Worm (Caenorhabditis elegans): ENCODE results near the gene srz-104.

Gene srz-104

DNA sequence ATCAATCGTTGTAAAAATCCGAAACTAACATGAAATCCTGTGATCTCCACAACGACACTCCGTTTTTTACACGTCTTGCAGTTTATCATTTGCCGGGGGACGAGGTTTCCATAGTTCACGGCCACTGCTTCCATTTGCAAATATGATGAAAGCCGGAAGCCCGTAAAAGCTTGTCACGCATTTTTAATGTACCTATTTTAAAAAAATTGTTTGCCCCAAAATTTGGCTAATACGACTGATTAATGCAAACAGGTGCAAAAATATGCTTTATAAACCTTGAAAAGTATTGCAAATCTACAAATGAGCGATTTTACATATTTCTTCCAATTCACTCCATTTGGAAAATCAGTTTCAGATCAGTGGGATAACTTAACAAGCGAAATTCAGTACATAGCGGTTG, 2.6 kb upstream of the srz-104 start, which contains the start of gene srz-61:
Gene srz-61 (plus strand): TSS at position 301 of the 400 bp plus-strand sequence.
- TF ChIP-seq Y75B8A.6 (GFP tag; IDR thresholded peaks at IDR 0.05) = no peak

DNA sequence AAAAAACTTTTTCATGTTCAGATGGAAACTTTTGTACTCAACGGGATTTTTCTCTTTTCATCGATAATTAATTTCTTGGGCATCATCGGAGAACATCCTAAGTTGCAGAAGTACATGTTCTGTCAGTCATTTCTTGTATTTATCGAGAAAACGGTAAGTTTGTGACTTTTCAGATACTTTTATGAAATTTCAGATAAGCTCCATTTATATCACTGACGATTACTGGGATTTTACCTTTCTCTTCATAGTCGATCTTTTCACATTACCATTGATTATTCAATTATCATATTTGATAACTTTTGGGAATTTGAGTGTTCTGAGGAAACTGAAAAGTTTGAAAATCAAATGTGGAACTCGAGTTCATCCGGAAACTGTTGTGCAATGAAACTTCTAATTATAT, 1.1 kb downstream of the srz-104 start, which contains the start of gene srz-105:
Gene srz-105 (plus strand): TSS at position 301 of the 400 bp plus-strand sequence.
- TF ChIP-seq mxl-2 (GFP tag; conservative IDR thresholded peaks at IDR 0.05) = no peak
- no peak for TF ChIP-seq nhr-41 (GFP tag; IDR thresholded peaks at IDR 0.05)
- TF ChIP-seq snpc-4 (tag; optimal IDR thresholded peaks at IDR 0.05) = no peak
- no peak for TF ChIP-seq mxl-3 (GFP tag; optimal IDR thresholded peaks at IDR 0.05)
- no peak for TF ChIP-seq Y105C5A.15 (GFP tag; IDR thresholded peaks at IDR 0.05)
- no peak for TF ChIP-seq pqm-1 (tag; optimal IDR thresholded peaks at IDR 0.05)
- no peak for TF ChIP-seq zag-1 (tag; optimal IDR thresholded peaks at IDR 0.05)
- no peak for TF ChIP-seq ceh-28 (tag; optimal IDR thresholded peaks at IDR 0.05)
- no peak for TF ChIP-seq nhr-237 (tag; optimal IDR thresholded peaks at IDR 0.05)
- TF ChIP-seq ceh-32 (tag; optimal IDR thresholded peaks at IDR 0.05; ENCODE audit: poor library complexity) = no peak
- TF ChIP-seq nhr-102 (tag; optimal IDR thresholded peaks at IDR 0.05) = no peak

DNA sequence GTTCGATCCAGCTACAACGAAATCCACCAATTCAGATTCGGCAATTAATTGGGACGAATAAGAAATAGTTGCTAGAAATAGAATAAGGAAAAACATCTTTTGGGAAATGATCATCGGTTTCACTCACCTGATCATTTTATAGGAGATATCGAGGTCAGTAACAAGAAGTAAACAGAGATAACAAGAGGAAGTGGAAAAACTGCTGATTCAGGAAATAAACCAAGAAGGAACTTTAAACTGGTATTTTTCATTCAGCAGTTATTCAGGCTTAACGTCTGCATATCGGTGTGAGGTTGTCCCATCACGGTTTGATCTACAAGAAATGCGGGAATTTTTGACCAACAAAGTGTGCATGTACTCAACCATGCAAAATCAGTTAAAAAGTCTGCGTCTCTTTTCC, 5.0 kb downstream of the srz-104 start, which contains the start of gene K03D3.2:
Gene K03D3.2 (minus strand): TSS at position 101 of the 400 bp plus-strand sequence.
- TF ChIP-seq egl-27 (tag; optimal IDR thresholded peaks at IDR 0.05) (no peak), ceh-20 (GFP tag; IDR thresholded peaks at IDR 0.05) (no peak), T26A8.4 (GFP tag; IDR thresholded peaks at IDR 0.05) (no peak), unc-130 (GFP tag; optimal IDR thresholded peaks at IDR 0.05) (no peak), F10B5.3 (tag; optimal IDR thresholded peaks at IDR 0.05) (no peak), daf-19 (GFP tag; conservative IDR thresholded peaks at IDR 0.05) (no peak), zfp-2 (tag; optimal IDR thresholded peaks at IDR 0.05) (no peak), aha-1 (tag) (no peak), nhr-76 (tag; optimal IDR thresholded peaks at IDR 0.05) (no peak), zip-11 (GFP tag; IDR thresholded peaks at IDR 0.05) (no peak), T20F7.1 (GFP tag; optimal IDR thresholded peaks at IDR 0.05) (no peak)

DNA sequence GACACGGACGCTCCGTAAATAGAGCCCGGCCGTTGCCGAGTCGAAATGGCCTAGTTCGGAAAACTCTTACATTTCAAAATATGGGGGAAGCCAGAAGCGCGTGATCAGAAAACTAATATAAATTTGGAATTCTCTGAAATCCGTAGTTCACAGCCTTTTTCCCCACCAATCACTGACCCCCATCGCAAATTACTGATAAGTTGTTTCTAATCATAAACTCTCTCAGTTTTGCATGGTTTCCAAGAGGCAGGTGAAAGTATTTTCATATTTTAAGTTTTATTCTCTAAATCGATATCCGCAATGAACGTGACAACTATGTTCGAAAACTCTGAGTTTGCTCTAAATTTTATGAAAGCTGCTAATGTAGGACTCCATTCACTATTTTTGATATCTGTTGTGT, 5.7 kb downstream of the srz-104 start, which contains the start of gene srz-74:
Gene srz-74 (plus strand): TSS at position 301 of the 400 bp plus-strand sequence.
- no peak for TF ChIP-seq lin-15B (tag; optimal IDR thresholded peaks at IDR 0.05)
- no peak for TF ChIP-seq nhr-42 (GFP tag; IDR thresholded peaks at IDR 0.05)
- no peak for TF ChIP-seq mep-1 (tag; optimal IDR thresholded peaks at IDR 0.05)
- TF ChIP-seq unc-62 (GFP tag; optimal IDR thresholded peaks at IDR 0.05 in 1 of 2) = peak in 1 of 2 experiments; percentile 16
- TF ChIP-seq unc-62 (tag; optimal IDR thresholded peaks at IDR 0.05) = no peak
- no peak for TF ChIP-seq hlh-11 (tag; optimal IDR thresholded peaks at IDR 0.05)
- TF ChIP-seq nhr-102 (tag; optimal IDR thresholded peaks at IDR 0.05) = no peak
- no peak for TF ChIP-seq vab-7 (GFP tag; IDR thresholded peaks at IDR 0.05)
- no peak for TF ChIP-seq lsy-2 (tag; optimal IDR thresholded peaks at IDR 0.05)
- TF ChIP-seq daf-16 (GFP tag; optimal IDR thresholded peaks at IDR 0.05) = no peak
- no peak for TF ChIP-seq daf-16 (tag; optimal IDR thresholded peaks at IDR 0.05)

DNA sequence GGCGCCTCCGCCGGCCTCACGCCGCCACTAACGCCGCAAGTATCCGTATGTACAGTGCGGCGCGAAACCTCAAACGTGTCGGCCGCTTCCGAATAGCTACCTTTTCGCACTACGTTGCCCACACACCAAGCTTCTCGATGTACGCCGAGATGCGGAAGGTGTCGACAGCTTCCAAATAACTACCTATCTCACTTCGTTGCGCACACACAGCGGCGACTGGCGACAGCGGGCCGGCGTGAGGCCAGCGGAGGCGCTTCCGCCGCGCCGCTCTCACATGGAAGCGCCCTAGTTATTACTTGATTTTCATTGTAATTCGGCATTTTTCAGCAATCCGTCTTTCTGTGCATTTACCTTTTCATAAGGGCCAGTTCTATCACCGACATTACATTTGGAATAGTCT, 7.0 kb downstream of the srz-104 start:
- TF ChIP-seq hmg-1.1 (GFP tag; IDR thresholded peaks at IDR 0.05) (no peak), attf-4 (tag; optimal IDR thresholded peaks at IDR 0.05) (no peak), Y105C5A.15 (GFP tag; IDR thresholded peaks at IDR 0.05) (no peak), aha-1 (tag) (peak; percentile 89), set-16 (GFP tag; IDR thresholded peaks at IDR 0.05) (peak; percentile 84), T20F7.1 (GFP tag; optimal IDR thresholded peaks at IDR 0.05) (no peak), ceh-44 (GFP tag; IDR thresholded peaks at IDR 0.05) (no peak), zip-2 (tag; optimal IDR thresholded peaks at IDR 0.05) (no peak)
